Fruit fly (Drosophila melanogaster) whole organism, embryonic: ENCODE data around the gene CG5846.

ENCODE experiments used
- Abd-B ChIP-seq: fragments of 200-800 bp; sonication (Bioruptor generic); optimal IDR thresholded peaks from 2 replicates; lab custom pipeline; 2018; ENCODE audit warnings: missing biosample characterization, mild to moderate bottlenecking, missing genetic modification characterization, moderate library complexity
- Adf1 ChIP-seq: fragments of 200-800 bp; sonication (Bioruptor generic); IDR thresholded peaks from 2 replicates; pipeline ENCODE4 v1.3.6; 2022; ENCODE audit warnings: missing biosample characterization, missing genetic modification characterization
- Awh ChIP-seq: fragments of 200-800 bp; sonication (Bioruptor generic); IDR thresholded peaks from 2 replicates; pipeline ENCODE4, ENCODE4 v1.3.6; 2022; ENCODE audit warnings: missing biosample characterization, missing genetic modification characterization
- B-H1 ChIP-seq: fragments of 200-800 bp; sonication (Bioruptor generic); IDR thresholded peaks from 3 replicates; pipeline ENCODE4 v1.3.6; 2022; ENCODE audit warnings: missing biosample characterization, missing genetic modification characterization
- CG1024 ChIP-seq: fragments of 200-800 bp; sonication (Bioruptor generic); IDR thresholded peaks from 2 replicates; pipeline ENCODE4 v1.3.6; 2022; ENCODE audit warnings: missing biosample characterization, missing genetic modification characterization
- CG10267 ChIP-seq: fragments of 200-800 bp; sonication (Bioruptor generic); optimal IDR thresholded peaks from 2 replicates; lab custom pipeline; 2018; ENCODE audit warnings: missing biosample characterization, mild to moderate bottlenecking, missing genetic modification characterization, moderate library complexity
- CG10366 ChIP-seq: fragments of 200-800 bp; sonication (Bioruptor generic); IDR thresholded peaks from 2 replicates; pipeline ENCODE4 v1.3.6; 2022; ENCODE audit warnings: missing biosample characterization, missing genetic modification characterization
- CG11560 ChIP-seq: fragments of 200-800 bp; sonication (Bioruptor generic); IDR thresholded peaks from 3 replicates; pipeline ENCODE4 v1.3.6; 2022; ENCODE audit warnings: missing biosample characterization, missing genetic modification characterization
- CG1233 ChIP-seq: fragments of 200-800 bp; sonication (Bioruptor generic); optimal IDR thresholded peaks from 4 replicates; lab custom pipeline; 2018; ENCODE audit warnings: missing biosample characterization, mild to moderate bottlenecking, missing genetic modification characterization
- CG14050 ChIP-seq: fragments of 200-800 bp; sonication (Bioruptor generic); IDR thresholded peaks from 3 replicates; pipeline ENCODE4 v1.3.6; 2022; ENCODE audit warnings: missing biosample characterization, missing genetic modification characterization
- CG14710 ChIP-seq: fragments of 200-800 bp; sonication (Bioruptor generic); optimal IDR thresholded peaks from 3 replicates; lab custom pipeline; 2019; ENCODE audit warnings: missing biosample characterization, mild to moderate bottlenecking, missing genetic modification characterization, moderate library complexity
- CG17612 ChIP-seq: fragments of 200-800 bp; sonication (Bioruptor generic); IDR thresholded peaks from 2 replicates; pipeline ENCODE4 v1.3.6; 2022; ENCODE audit warnings: missing biosample characterization, missing genetic modification characterization
- CG2712 ChIP-seq: fragments of 200-800 bp; optimal IDR thresholded peaks from 3 replicates; lab custom pipeline; 2019; ENCODE audit warnings: missing biosample characterization, mild to moderate bottlenecking, missing genetic modification characterization, moderate library complexity
- CG30403 ChIP-seq: fragments of 200-800 bp; sonication (Bioruptor generic); optimal IDR thresholded peaks from 3 replicates; lab custom pipeline; 2016; ENCODE audit warnings: missing biosample characterization, missing genetic modification characterization
- CG32532 ChIP-seq: fragments of 200-800 bp; sonication (Bioruptor generic); IDR thresholded peaks from 2 replicates; pipeline ENCODE4 v1.3.6; 2022; ENCODE audit warnings: missing biosample characterization, missing genetic modification characterization
- CG4360 ChIP-seq: fragments of 200-800 bp; sonication (Bioruptor generic); IDR thresholded peaks from 2 replicates; pipeline ENCODE4 v1.3.6; 2022; ENCODE audit warnings: missing biosample characterization, missing genetic modification characterization
- CG4404 ChIP-seq: fragments of 200-800 bp; sonication (Bioruptor generic); IDR thresholded peaks from 2 replicates; pipeline ENCODE4 v1.3.6; 2022; ENCODE audit warnings: missing biosample characterization, missing genetic modification characterization
- CG4617 ChIP-seq: fragments of 200-800 bp; sonication (Bioruptor generic); optimal IDR thresholded peaks from 3 replicates; lab custom pipeline; 2016; ENCODE audit warnings: missing biosample characterization, missing genetic modification characterization, borderline replicate concordance
- CG5245 ChIP-seq: fragments of 200-800 bp; sonication (Bioruptor generic); optimal IDR thresholded peaks from 3 replicates; lab custom pipeline; 2016; ENCODE audit warnings: missing biosample characterization, missing genetic modification characterization
- CG5953 ChIP-seq: fragments of 200-800 bp; sonication (Bioruptor generic); IDR thresholded peaks from 2 replicates; pipeline ENCODE4 v1.3.6; 2022; ENCODE audit warnings: missing biosample characterization, missing genetic modification characterization
- CG6813 ChIP-seq: fragments of 200-800 bp; sonication (Bioruptor generic); optimal IDR thresholded peaks from 2 replicates; lab custom pipeline; 2017; ENCODE audit warnings: missing biosample characterization, missing genetic modification characterization, mild to moderate bottlenecking, moderate library complexity, missing genetic modification reagents
- CG7839 ChIP-seq: fragments of 200-800 bp; sonication (Bioruptor generic); optimal IDR thresholded peaks from 3 replicates; lab custom pipeline; 2018; ENCODE audit warnings: missing biosample characterization, mild to moderate bottlenecking, missing genetic modification characterization, moderate library complexity
- Ets65A ChIP-seq: fragments of 200-800 bp; sonication (Bioruptor generic); peaks from one replicate; lab custom pipeline; 2016; ENCODE audit warnings: missing biosample characterization, missing genetic modification characterization
- H2.0 ChIP-seq: fragments of 200-800 bp; sonication (Bioruptor generic); IDR thresholded peaks from 2 replicates; pipeline ENCODE4 v1.3.6; 2022; ENCODE audit warnings: missing biosample characterization, missing genetic modification characterization
- Med ChIP-seq: fragments of 200-800 bp; sonication (Bioruptor generic); peaks from one replicate; lab custom pipeline; 2016; ENCODE audit warnings: missing biosample characterization, missing genetic modification characterization, mild to moderate bottlenecking, inconsistent platforms, moderate library complexity
- Pdp1 ChIP-seq, 2 experiments: fragments of 200-800 bp; sonication (Bioruptor generic); optimal IDR thresholded peaks; 3 replicates each; lab custom pipeline; 2016; ENCODE audit warnings: missing biosample characterization in 2 of 2, missing genetic modification characterization in 2 of 2, mild to moderate bottlenecking in 1 of 2, moderate library complexity in 1 of 2
- Ptx1 ChIP-seq: fragments of 200-800 bp; sonication (Bioruptor generic); IDR thresholded peaks from 2 replicates; pipeline ENCODE4 v1.3.6; 2022; ENCODE audit warnings: missing biosample characterization, missing genetic modification characterization
- Sox100B ChIP-seq: fragments of 200-800 bp; sonication (Bioruptor generic); optimal IDR thresholded peaks from 3 replicates; lab custom pipeline; 2018; ENCODE audit warnings: missing biosample characterization, mild to moderate bottlenecking, missing genetic modification characterization
- ap ChIP-seq: fragments of 200-800 bp; sonication (Bioruptor generic); IDR thresholded peaks from 2 replicates; pipeline ENCODE4 v1.3.6; 2022; ENCODE audit warnings: missing biosample characterization, missing genetic modification characterization
- ara ChIP-seq: fragments of 200-800 bp; sonication (Bioruptor generic); IDR thresholded peaks from 2 replicates; pipeline ENCODE4 v1.3.6; 2022; ENCODE audit warnings: missing biosample characterization, missing genetic modification characterization
- az2 ChIP-seq: fragments of 200-800 bp; sonication (Bioruptor generic); optimal IDR thresholded peaks from 3 replicates; lab custom pipeline; 2016; ENCODE audit warnings: missing biosample characterization, missing genetic modification characterization
- bcd ChIP-seq: fragments of 200-800 bp; sonication (Bioruptor generic); optimal IDR thresholded peaks from 2 replicates; lab custom pipeline; 2017; ENCODE audit warnings: missing biosample characterization, mild to moderate bottlenecking, missing genetic modification characterization
- chinmo ChIP-seq: fragments of 200-800 bp; sonication (Bioruptor generic); IDR thresholded peaks from 4 replicates; pipeline ENCODE4 v1.3.6; 2022; ENCODE audit warnings: missing biosample characterization, missing genetic modification characterization; ENCODE audit not compliant: partially characterized antibody
- corto ChIP-seq: fragments of 200-800 bp; sonication (Bioruptor generic); optimal IDR thresholded peaks from 2 replicates; lab custom pipeline; 2016; ENCODE audit warnings: missing biosample characterization, mild to moderate bottlenecking, missing genetic modification characterization, moderate library complexity
- dan ChIP-seq: fragments of 200-800 bp; sonication (Bioruptor generic); IDR thresholded peaks from 2 replicates; pipeline ENCODE4 v1.3.6; 2022; ENCODE audit warnings: missing biosample characterization, missing genetic modification characterization
- esg ChIP-seq: fragments of 200-800 bp; sonication (Bioruptor generic); conservative IDR thresholded peaks from 2 replicates; pipeline ENCODE4 v1.3.6; 2022; ENCODE audit warnings: missing biosample characterization, missing genetic modification characterization
- fd96Cb ChIP-seq: fragments of 200-800 bp; sonication (Bioruptor generic); optimal IDR thresholded peaks from 2 replicates; lab custom pipeline; 2018; ENCODE audit warnings: missing biosample characterization, mild to moderate bottlenecking, missing genetic modification characterization, moderate library complexity
- grau ChIP-seq: fragments of 200-800 bp; optimal IDR thresholded peaks from 3 replicates; lab custom pipeline; 2019; ENCODE audit warnings: missing biosample characterization, mild to moderate bottlenecking, missing genetic modification characterization, moderate library complexity
- ken ChIP-seq: fragments of 200-800 bp; sonication (Bioruptor generic); IDR thresholded peaks from 3 replicates; pipeline ENCODE4 v1.3.6; 2022; ENCODE audit warnings: missing biosample characterization, missing genetic modification characterization
- nerfin-1 ChIP-seq: fragments of 200-800 bp; sonication (Bioruptor generic); optimal IDR thresholded peaks from 3 replicates; lab custom pipeline; 2019; ENCODE audit warnings: missing biosample characterization, mild to moderate bottlenecking, missing genetic modification characterization, moderate library complexity
- nmo ChIP-seq: fragments of 200-800 bp; sonication (Bioruptor generic); optimal IDR thresholded peaks from 2 replicates; lab custom pipeline; 2018; ENCODE audit warnings: missing biosample characterization, mild to moderate bottlenecking, missing genetic modification characterization, moderate library complexity
- org-1 ChIP-seq: fragments of 200-800 bp; sonication (Bioruptor generic); optimal IDR thresholded peaks from 2 replicates; lab custom pipeline; 2017; ENCODE audit warnings: missing biosample characterization, missing genetic modification characterization
- prd ChIP-seq, 3 experiments: fragments of >200 bp in 2 of 3; fragments of 200-800 bp in 1 of 3; sonication (Bioruptor generic) in 1 of 3; optimal IDR thresholded peaks in 2 of 3; IDR thresholded peaks in 1 of 3; 2 replicates in 2 of 3; 3 replicates in 1 of 3; pipeline versions ENCODE4 v1.3.6 to Lab custom; 2017 to 2022; ENCODE audit warnings: missing biosample characterization in 1 of 3, missing genetic modification characterization in 1 of 3
- shn ChIP-seq: fragments of 200-800 bp; sonication (Bioruptor generic); optimal IDR thresholded peaks from 3 replicates; lab custom pipeline; 2016; ENCODE audit warnings: missing biosample characterization, missing genetic modification characterization
- slp2 ChIP-seq: fragments of 200-800 bp; sonication (Bioruptor generic); optimal IDR thresholded peaks from 2 replicates; lab custom pipeline; 2016; ENCODE audit warnings: missing biosample characterization, missing genetic modification characterization
- unpg ChIP-seq: fragments of 200-800 bp; sonication (Bioruptor generic); optimal IDR thresholded peaks from 3 replicates; lab custom pipeline; 2018; ENCODE audit warnings: missing biosample characterization, mild to moderate bottlenecking, missing genetic modification characterization, moderate library complexity
- zen2 ChIP-seq: fragments of 200-800 bp; sonication (Bioruptor generic); IDR thresholded peaks from 3 replicates; pipeline ENCODE4 v1.3.6; 2022; ENCODE audit warnings: missing biosample characterization, missing genetic modification characterization; ENCODE audit not compliant: partially characterized antibody

The CG5846 gene

DNA sequence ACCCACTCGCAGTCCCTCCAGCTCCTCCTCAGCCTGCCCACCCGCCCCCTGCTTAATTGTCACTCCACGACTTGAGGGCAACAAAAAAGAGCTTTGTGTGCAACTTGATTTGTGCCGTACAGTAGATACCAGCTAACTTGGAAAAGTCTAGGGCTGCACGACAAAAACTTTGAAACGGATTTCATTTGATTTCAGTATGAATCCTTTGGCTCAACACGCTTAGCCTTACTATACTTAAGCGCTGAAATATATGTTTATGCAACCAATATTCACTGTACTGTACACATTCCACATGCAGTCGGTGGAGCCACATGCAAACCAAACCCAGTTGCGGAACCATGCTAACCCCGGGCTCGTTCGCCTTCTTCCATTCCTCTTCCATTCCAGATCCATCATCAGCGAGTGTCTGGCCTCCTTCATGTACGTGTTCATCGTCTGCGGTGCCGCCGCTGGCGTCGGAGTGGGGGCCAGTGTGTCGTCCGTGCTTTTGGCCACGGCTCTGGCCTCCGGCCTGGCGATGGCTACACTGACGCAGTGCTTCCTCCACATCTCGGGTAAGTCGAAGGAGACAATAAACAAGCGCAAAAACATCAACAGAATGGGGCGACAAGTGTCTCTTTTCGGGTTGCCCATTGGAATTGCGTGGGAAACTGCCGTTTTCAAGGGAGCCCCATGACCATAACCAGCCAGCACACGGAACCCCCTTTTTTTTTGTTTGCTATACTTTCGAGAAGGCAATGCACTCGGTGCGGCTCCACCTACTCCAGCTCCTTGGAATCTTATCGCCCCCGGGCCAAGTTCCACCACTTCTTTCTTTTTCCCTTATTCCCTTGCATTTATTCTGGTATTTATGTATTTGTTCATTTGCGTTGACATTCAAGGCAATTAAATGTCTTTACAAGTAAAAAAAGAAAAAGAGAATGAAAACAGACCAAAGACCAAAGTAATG, 29.6 kb upstream of the CG5846 start (continued):
- TF ChIP-seq nmo (GFP tag; lab: Kevin White, UChicago) (peak; percentile 76), CG1233 (GFP tag; lab: Kevin White, UChicago) (peak; percentile 6), corto (peak; percentile 66), CG7839 (tag; lab: Kevin White, UChicago) (peak; percentile 59), unpg (GFP tag; lab: Kevin White, UChicago) (peak; percentile 50), CG32532 (GFP tag; lab: Robert Waterston, UW) (peak; percentile 18; the same call in 1 of the 2 replicates), CG4404 (peak; percentile 36; the same call in 1 of the 2 replicates), bcd (GFP tag; lab: Kevin White, UChicago) (peak; percentile 47), CG14050 (peak; percentile 30; the same call in 1 of the 3 replicates), CG11560 (tag; lab: Robert Waterston, UW) (0 out of 3 replicates have a peak, but pooled peaks have one; percentile 11), CG5245 (GFP tag; lab: Kevin White, UChicago) (peak; percentile 49), CG30403 (GFP tag; lab: Kevin White, UChicago) (peak; percentile 8), CG5953 (GFP tag; lab: Robert Waterston, UW) (peak; percentile 54; the same call in 1 of the 2 replicates), slp2 (peak; percentile 16), Ets65A (peak; percentile 95), Sox100B (GFP tag; lab: Kevin White, UChicago) (peak; percentile 47), az2 (GFP tag; lab: Kevin White, UChicago) (peak; percentile 34), CG4360 (GFP tag; lab: Robert Waterston, UW) (peak; percentile 34; the same call in 1 of the 2 replicates), Abd-B (GFP tag; lab: Kevin White, UChicago) (peak; percentile 21), Ptx1 (GFP tag; lab: Robert Waterston, UW) (peak; percentile 78), dan (GFP tag; lab: Robert Waterston, UW) (no peak), Awh (peak; percentile 75), CG4617 (no peak), CG2712 (tag; lab: Kevin White, UChicago) (peak; percentile 71), Pdp1 (GFP tag; optimal IDR thresholded peaks at IDR 0.05; lab: Kevin White, UChicago) (peak in 1 of 2 experiments; percentile 36), Med (GFP tag; lab: Kevin White, UChicago) (peak; percentile 92), CG14710 (tag; lab: Kevin White, UChicago) (peak; percentile 47), fd96Cb (tag; lab: Kevin White, UChicago) (peak; percentile 72), zen2 (GFP tag; lab: Robert Waterston, UW) (no peak), grau (tag; lab: Kevin White, UChicago) (peak; percentile 84), org-1 (peak; percentile 37), Adf1 (GFP tag; lab: Robert Waterston, UW) (no peak), ap (GFP tag; lab: Robert Waterston, UW) (peak; percentile 33; the same call in 1 of the 2 replicates), esg (GFP tag; lab: Robert Waterston, UW) (0 out of 2 replicates have a peak, but pooled peaks have one; percentile 12), ara (GFP tag; lab: Robert Waterston, UW) (peak; percentile 74), shn (GFP tag; lab: Kevin White, UChicago) (peak; percentile 6), CG1024 (GFP tag; lab: Robert Waterston, UW) (peak; percentile 70), chinmo (GFP tag; lab: Robert Waterston, UW) (no peak), prd (optimal IDR thresholded peaks at IDR 0.05; lab: Kevin White, UChicago) (no peak), prd (GFP tag; IDR thresholded peaks at IDR 0.05; lab: Robert Waterston, UW) (peak; percentile 72; the same call in 2 of the 3 replicates), H2.0 (0 out of 2 replicates have a peak, but pooled peaks have one; percentile 48), CG10267 (tag; lab: Kevin White, UChicago) (peak; percentile 36), B-H1 (GFP tag; lab: Robert Waterston, UW) (0 out of 3 replicates have a peak, but pooled peaks have one; percentile 26), CG10366 (GFP tag; lab: Robert Waterston, UW) (peak; percentile 42; the same call in 1 of the 2 replicates), CG17612 (GFP tag; lab: Robert Waterston, UW) (0 out of 2 replicates have a peak, but pooled peaks have one; percentile 23), nerfin-1 (tag; lab: Kevin White, UChicago) (peak; percentile 42), CG6813 (GFP tag; lab: Kevin White, UChicago) (peak; percentile 55), ken (peak; percentile 72)
